Worm (Caenorhabditis elegans): ENCODE results near the gene Y43C5B.2.

Gene Y43C5B.2

ce11 chrIV:10337286-10337685, 14.9 kb downstream of the Y43C5B.2 start:
- TF ChIP-seq mxl-2 (GFP tag; conservative IDR thresholded peaks at IDR 0.05) (no peak), cey-2 (tag; optimal IDR thresholded peaks at IDR 0.05; ENCODE audit: borderline replicate concordance, insufficient read depth) (no peak), aha-1 (tag) (peak; percentile 92)

ce11 chrIV:10331882-10332281, 20.3 kb downstream of the Y43C5B.2 start:
- TF ChIP-seq ceh-44 (GFP tag; IDR thresholded peaks at IDR 0.05) (no peak), cey-2 (tag; optimal IDR thresholded peaks at IDR 0.05; ENCODE audit: borderline replicate concordance, insufficient read depth) (no peak), lin-1 (GFP tag; IDR thresholded peaks at IDR 0.05) (peak; percentile 72; the same call in 1 of the 2 replicates), aha-1 (tag) (no peak), nhr-6 (tag; optimal IDR thresholded peaks at IDR 0.05) (no peak), mxl-3 (GFP tag; optimal IDR thresholded peaks at IDR 0.05) (peak; percentile 18), mxl-2 (GFP tag; conservative IDR thresholded peaks at IDR 0.05) (no peak), snpc-4 (tag; optimal IDR thresholded peaks at IDR 0.05) (no peak), nhr-41 (GFP tag; IDR thresholded peaks at IDR 0.05) (no peak), lsy-2 (tag; optimal IDR thresholded peaks at IDR 0.05) (peak in 1 of 2 experiments; percentile 23), ceh-20 (GFP tag; IDR thresholded peaks at IDR 0.05) (peak; percentile 21; the same call in 1 of the 2 replicates), unc-39 (tag; optimal IDR thresholded peaks at IDR 0.05) (no peak), snpc-1.2 (GFP tag; IDR thresholded peaks at IDR 0.05) (no peak), F26F4.8 (GFP tag; conservative IDR thresholded peaks at IDR 0.05) (no peak), dmd-9 (GFP tag; IDR thresholded peaks at IDR 0.05) (no peak), dve-1 (tag; optimal IDR thresholded peaks at IDR 0.05; ENCODE audit: insufficient read depth) (peak; percentile 70), nhr-25 (tag; optimal IDR thresholded peaks at IDR 0.05; ENCODE audit: borderline replicate concordance, insufficient read depth) (no peak), pqm-1 (tag; optimal IDR thresholded peaks at IDR 0.05) (peak; percentile 18), hlh-30 (tag; optimal IDR thresholded peaks at IDR 0.05; ENCODE audit: insufficient read depth) (peak; percentile 26), mdl-1 (tag; optimal IDR thresholded peaks at IDR 0.05) (no peak), php-3 (GFP tag; IDR thresholded peaks at IDR 0.05) (peak; percentile 81), fos-1 (tag; optimal IDR thresholded peaks at IDR 0.05) (no peak), ZK337.2 (GFP tag; IDR thresholded peaks at IDR 0.05) (no peak), Y5F2A.4 (GFP tag; optimal IDR thresholded peaks at IDR 0.05) (no peak), mes-2 (tag; optimal IDR thresholded peaks at IDR 0.05; ENCODE audit: poor library complexity, severe bottlenecking) (peak; percentile 16), zag-1 (tag; optimal IDR thresholded peaks at IDR 0.05) (no peak), pha-4 (GFP tag; IDR thresholded peaks at IDR 0.05) (0 out of 2 replicates have a peak, but pooled peaks have one; percentile 9), pha-4 (tag; optimal IDR thresholded peaks at IDR 0.05) (no peak), dmd-6 (GFP tag; IDR thresholded peaks at IDR 0.05) (peak; percentile 75), daf-16 (GFP tag; optimal IDR thresholded peaks at IDR 0.05) (no peak), daf-16 (tag; optimal IDR thresholded peaks at IDR 0.05) (peak; percentile 85), Y75B8A.6 (GFP tag; IDR thresholded peaks at IDR 0.05) (no peak), hlh-11 (tag; optimal IDR thresholded peaks at IDR 0.05) (peak; percentile 78), nhr-42 (GFP tag; IDR thresholded peaks at IDR 0.05) (no peak), Y105C5A.15 (GFP tag; IDR thresholded peaks at IDR 0.05) (no peak), hif-1 (tag; optimal IDR thresholded peaks at IDR 0.05) (no peak), rbr-2 (tag; optimal IDR thresholded peaks at IDR 0.05) (no peak), mdt-29 (GFP tag; IDR thresholded peaks at IDR 0.05) (no peak), nhr-28 (tag; optimal IDR thresholded peaks at IDR 0.05) (peak; percentile 69), T20F7.1 (GFP tag; optimal IDR thresholded peaks at IDR 0.05) (no peak), F44E2.7 (GFP tag; IDR thresholded peaks at IDR 0.05) (no peak), vab-7 (GFP tag; IDR thresholded peaks at IDR 0.05) (no peak), nhr-77 (tag; optimal IDR thresholded peaks at IDR 0.05) (peak; percentile 78)

All from whole organism, L4 larva.